Worm (Caenorhabditis elegans): Measurements from ENCODE around the gene F14H3.12.

F14H3.12 gene

DNA sequence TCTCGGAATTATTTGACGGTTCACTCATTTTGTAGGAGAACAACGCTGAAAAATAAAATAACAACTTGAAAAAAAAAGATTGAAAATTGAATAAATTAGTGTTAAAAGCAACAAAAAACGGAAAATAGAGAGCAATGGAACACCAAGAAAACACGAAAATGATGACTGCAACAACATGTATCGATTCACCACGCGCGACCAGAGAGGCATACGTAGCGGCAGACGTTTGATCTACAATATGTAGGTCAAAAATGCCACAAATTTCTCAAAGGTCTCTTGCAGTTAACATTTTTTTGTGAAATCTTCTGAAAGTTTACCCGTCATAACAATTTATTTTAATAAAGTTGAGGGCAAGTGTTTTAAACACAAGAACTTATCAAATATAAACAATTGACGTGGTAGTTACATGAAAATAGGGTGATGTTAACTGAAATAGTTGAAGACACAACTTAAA, 18.1 kb downstream of the F14H3.12 start, which contains the start of gene F14H3.5:
Gene F14H3.5, minus strand, starts transcription at position 51 of the 454 bp plus-strand sequence.
- no peak for TF ChIP-seq tbx-11 (GFP tag; IDR thresholded peaks at IDR 0.05)
- TF ChIP-seq F13C5.2 (tag; optimal IDR thresholded peaks at IDR 0.05), result no peak
- TF ChIP-seq aly-1 (tag; optimal IDR thresholded peaks at IDR 0.05), result no peak
- no peak for TF ChIP-seq ceh-13 (GFP tag; optimal IDR thresholded peaks at IDR 0.05)
- TF ChIP-seq ets-7 (tag; optimal IDR thresholded peaks at IDR 0.05), result no peak

DNA sequence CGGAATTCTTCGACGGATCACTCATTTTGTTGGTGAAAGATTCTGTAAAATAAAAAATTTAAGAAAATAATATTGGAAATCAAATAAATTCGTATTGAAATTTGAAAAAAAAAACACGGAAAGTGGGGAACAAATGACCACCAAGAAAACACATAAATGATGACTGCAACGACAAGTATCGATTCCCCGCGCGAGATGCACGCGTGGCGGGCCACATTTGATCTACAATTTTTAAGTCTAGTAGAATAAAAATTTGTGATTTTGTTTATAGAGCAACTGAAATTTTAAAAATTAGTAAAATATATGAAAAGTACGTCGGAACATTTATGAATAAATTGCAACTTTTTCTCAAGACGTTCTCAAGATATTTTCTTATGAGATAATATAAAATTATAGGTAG, 20.1 kb downstream of the F14H3.12 start, which contains the start of gene F14H3.4:
Gene F14H3.4, minus strand, starts transcription at position 42 of the 400 bp plus-strand sequence.
- no peak for TF ChIP-seq tbx-37 (GFP tag; conservative IDR thresholded peaks at IDR 0.05)
- TF ChIP-seq scrt-1 (GFP tag; IDR thresholded peaks at IDR 0.05), result no peak
- no peak for TF ChIP-seq ets-7 (tag; optimal IDR thresholded peaks at IDR 0.05)
- no peak for TF ChIP-seq aly-1 (tag; optimal IDR thresholded peaks at IDR 0.05)
- no peak for TF ChIP-seq B0310.2 (tag; optimal IDR thresholded peaks at IDR 0.05)
- no peak for TF ChIP-seq ceh-36 (tag; optimal IDR thresholded peaks at IDR 0.05)
- TF ChIP-seq tbx-11 (GFP tag; IDR thresholded peaks at IDR 0.05), result no peak
- no peak for TF ChIP-seq hmbx-1 (tag; optimal IDR thresholded peaks at IDR 0.05)
- TF ChIP-seq ama-1 (optimal IDR thresholded peaks at IDR 0.05), result no peak
- no peak for TF ChIP-seq F13C5.2 (tag; optimal IDR thresholded peaks at IDR 0.05)
- no peak for TF ChIP-seq pes-1 (GFP tag; IDR thresholded peaks at IDR 0.05)
- no peak for TF ChIP-seq sea-1 (GFP tag; conservative IDR thresholded peaks at IDR 0.05)
- no peak for TF ChIP-seq ceh-13 (GFP tag; optimal IDR thresholded peaks at IDR 0.05)
- no peak for TF ChIP-seq hnd-1 (tag; optimal IDR thresholded peaks at IDR 0.05)
- TF ChIP-seq tra-4 (tag; optimal IDR thresholded peaks at IDR 0.05), result no peak
- no peak for TF ChIP-seq hmg-4 (GFP tag; optimal IDR thresholded peaks at IDR 0.05)
- no peak for TF ChIP-seq flt-1 (GFP tag; IDR thresholded peaks at IDR 0.05)

DNA sequence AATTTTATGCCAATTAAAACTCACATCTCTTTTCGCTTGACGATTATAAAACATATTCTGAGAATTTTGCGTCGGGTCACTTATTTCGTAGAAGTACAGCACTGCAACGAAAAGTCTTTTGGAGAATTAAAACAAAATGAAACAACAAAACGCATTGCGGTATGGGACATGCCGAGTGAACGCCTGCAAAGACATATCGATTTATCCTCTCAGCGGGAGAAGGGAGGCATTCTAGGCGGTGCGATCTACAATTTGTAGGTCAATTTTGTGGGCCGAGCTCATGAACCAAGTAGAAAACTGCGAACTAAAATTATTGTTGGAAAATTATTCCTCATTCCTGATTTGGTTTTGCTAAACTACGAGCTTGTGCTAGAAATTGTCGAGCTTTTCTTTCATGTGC, 21.8 kb downstream of the F14H3.12 start, which contains the start of gene F14H3.3:
Gene F14H3.3, minus strand, starts transcription at position 101 of the 400 bp plus-strand sequence.
- no peak for TF ChIP-seq ceh-36 (tag; optimal IDR thresholded peaks at IDR 0.05)
- no peak for TF ChIP-seq ceh-13 (GFP tag; optimal IDR thresholded peaks at IDR 0.05)
- no peak for TF ChIP-seq flt-1 (GFP tag; IDR thresholded peaks at IDR 0.05)
- no peak for TF ChIP-seq sea-1 (GFP tag; conservative IDR thresholded peaks at IDR 0.05)
- no peak for TF ChIP-seq hmg-4 (GFP tag; optimal IDR thresholded peaks at IDR 0.05)
- TF ChIP-seq B0310.2 (tag; optimal IDR thresholded peaks at IDR 0.05), result no peak
- TF ChIP-seq tra-4 (tag; optimal IDR thresholded peaks at IDR 0.05), result no peak
- no peak for TF ChIP-seq scrt-1 (GFP tag; IDR thresholded peaks at IDR 0.05)
- no peak for TF ChIP-seq hnd-1 (tag; optimal IDR thresholded peaks at IDR 0.05)
- no peak for TF ChIP-seq hmbx-1 (tag; optimal IDR thresholded peaks at IDR 0.05)
- TF ChIP-seq aly-1 (tag; optimal IDR thresholded peaks at IDR 0.05), result no peak
- TF ChIP-seq pes-1 (GFP tag; IDR thresholded peaks at IDR 0.05), result no peak
- no peak for TF ChIP-seq tbx-37 (GFP tag; conservative IDR thresholded peaks at IDR 0.05)
- no peak for TF ChIP-seq ama-1 (optimal IDR thresholded peaks at IDR 0.05)
- no peak for TF ChIP-seq F13C5.2 (tag; optimal IDR thresholded peaks at IDR 0.05)
- no peak for TF ChIP-seq tbx-11 (GFP tag; IDR thresholded peaks at IDR 0.05)
- no peak for TF ChIP-seq ets-7 (tag; optimal IDR thresholded peaks at IDR 0.05)

ce11 chrV:16049177-16049576, 25.9 kb downstream of the F14H3.12 start, which contains the start of gene best-12:
Gene best-12 (plus strand): TSS chrV:16049477.
- TF ChIP-seq hnd-1 (tag; optimal IDR thresholded peaks at IDR 0.05) (no peak), hmbx-1 (tag; optimal IDR thresholded peaks at IDR 0.05) (no peak), tbx-37 (GFP tag; conservative IDR thresholded peaks at IDR 0.05) (no peak), tbx-11 (GFP tag; IDR thresholded peaks at IDR 0.05) (no peak), sea-1 (GFP tag; conservative IDR thresholded peaks at IDR 0.05) (no peak), tra-4 (tag; optimal IDR thresholded peaks at IDR 0.05) (no peak), B0310.2 (tag; optimal IDR thresholded peaks at IDR 0.05) (no peak)

DNA sequence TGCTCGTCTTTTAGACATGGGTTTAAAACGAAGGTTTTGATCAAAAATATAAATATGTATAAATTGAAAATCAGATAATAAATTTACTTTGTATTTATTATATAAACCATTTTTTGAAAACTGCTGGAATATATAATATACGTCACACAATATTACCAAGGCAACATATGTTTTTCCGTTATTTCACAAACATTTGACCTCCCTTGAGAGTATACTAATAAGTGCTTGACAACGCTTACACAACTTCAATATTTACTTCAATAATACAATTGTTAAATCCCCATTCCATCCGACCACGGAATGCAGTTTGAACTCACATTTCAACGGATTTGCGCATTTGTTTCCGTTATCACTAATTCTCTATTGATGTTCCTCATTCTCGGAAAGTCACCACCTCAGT, 27.6 kb downstream of the F14H3.12 start, which contains the start of gene str-198:
Gene str-198, plus strand, starts transcription at position 301 of the 400 bp plus-strand sequence.
- TF ChIP-seq B0310.2 (tag; optimal IDR thresholded peaks at IDR 0.05) (no peak), hmbx-1 (tag; optimal IDR thresholded peaks at IDR 0.05) (no peak)

- no peak for TF ChIP-seq ceh-13 (GFP tag; optimal IDR thresholded peaks at IDR 0.05)
- TF ChIP-seq ama-1 (optimal IDR thresholded peaks at IDR 0.05), result no peak
- TF ChIP-seq tbx-37 (GFP tag; conservative IDR thresholded peaks at IDR 0.05), result no peak
- no peak for TF ChIP-seq ets-7 (tag; optimal IDR thresholded peaks at IDR 0.05)
- no peak for TF ChIP-seq pes-1 (GFP tag; IDR thresholded peaks at IDR 0.05)
- TF ChIP-seq tbx-11 (GFP tag; IDR thresholded peaks at IDR 0.05), result 0 out of 2 replicates have a peak, but pooled peaks have one; percentile 7
Observed at ce11 chrV:16047052-16047451, 28.1 kb downstream of the F14H3.12 start.

DNA sequence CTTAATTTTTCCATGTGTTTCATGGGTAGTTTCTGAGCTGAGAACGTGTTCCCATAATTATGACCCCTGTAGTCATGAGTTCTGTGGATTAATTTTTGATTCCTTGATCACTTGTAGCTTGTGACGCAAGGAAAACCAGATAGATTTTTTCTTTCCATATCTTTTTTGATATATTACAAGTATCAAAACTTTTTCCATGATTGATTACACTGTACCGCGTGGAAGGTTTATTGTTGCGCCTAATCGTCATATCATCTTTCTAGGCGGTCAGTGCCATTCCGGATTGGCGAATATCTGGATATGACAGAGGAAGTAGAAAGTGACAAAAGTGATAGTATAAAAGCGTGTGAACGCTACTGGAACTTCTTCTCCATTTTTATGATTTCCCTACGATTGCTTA, 28.6 kb downstream of the F14H3.12 start, which contains the start of gene ZK285.2:
Gene ZK285.2, plus strand, starts transcription at position 301 of the 400 bp plus-strand sequence.
- TF ChIP-seq tbx-11 (GFP tag; IDR thresholded peaks at IDR 0.05) (no peak), ceh-36 (tag; optimal IDR thresholded peaks at IDR 0.05) (no peak), flt-1 (GFP tag; IDR thresholded peaks at IDR 0.05) (no peak), ceh-13 (GFP tag; optimal IDR thresholded peaks at IDR 0.05) (no peak), pes-1 (GFP tag; IDR thresholded peaks at IDR 0.05) (no peak), aly-1 (tag; optimal IDR thresholded peaks at IDR 0.05) (no peak), tbx-37 (GFP tag; conservative IDR thresholded peaks at IDR 0.05) (no peak), hmbx-1 (tag; optimal IDR thresholded peaks at IDR 0.05) (no peak), F13C5.2 (tag; optimal IDR thresholded peaks at IDR 0.05) (no peak), B0310.2 (tag; optimal IDR thresholded peaks at IDR 0.05) (no peak), scrt-1 (GFP tag; IDR thresholded peaks at IDR 0.05) (no peak), ets-7 (tag; optimal IDR thresholded peaks at IDR 0.05) (no peak), ama-1 (optimal IDR thresholded peaks at IDR 0.05) (no peak), hnd-1 (tag; optimal IDR thresholded peaks at IDR 0.05) (no peak), tra-4 (tag; optimal IDR thresholded peaks at IDR 0.05) (no peak)

ce11 chrV:16045837-16046236, 29.3 kb downstream of the F14H3.12 start, which contains the start of gene T10C6.15:
Gene T10C6.15 (minus strand): TSS chrV:16045940.
- no peak for TF ChIP-seq hnd-1 (tag; optimal IDR thresholded peaks at IDR 0.05)
- no peak for TF ChIP-seq hmg-4 (GFP tag; optimal IDR thresholded peaks at IDR 0.05)
